ENCODE assay signal across 3 fruit fly cellular contexts in the genomic region with DNA sequence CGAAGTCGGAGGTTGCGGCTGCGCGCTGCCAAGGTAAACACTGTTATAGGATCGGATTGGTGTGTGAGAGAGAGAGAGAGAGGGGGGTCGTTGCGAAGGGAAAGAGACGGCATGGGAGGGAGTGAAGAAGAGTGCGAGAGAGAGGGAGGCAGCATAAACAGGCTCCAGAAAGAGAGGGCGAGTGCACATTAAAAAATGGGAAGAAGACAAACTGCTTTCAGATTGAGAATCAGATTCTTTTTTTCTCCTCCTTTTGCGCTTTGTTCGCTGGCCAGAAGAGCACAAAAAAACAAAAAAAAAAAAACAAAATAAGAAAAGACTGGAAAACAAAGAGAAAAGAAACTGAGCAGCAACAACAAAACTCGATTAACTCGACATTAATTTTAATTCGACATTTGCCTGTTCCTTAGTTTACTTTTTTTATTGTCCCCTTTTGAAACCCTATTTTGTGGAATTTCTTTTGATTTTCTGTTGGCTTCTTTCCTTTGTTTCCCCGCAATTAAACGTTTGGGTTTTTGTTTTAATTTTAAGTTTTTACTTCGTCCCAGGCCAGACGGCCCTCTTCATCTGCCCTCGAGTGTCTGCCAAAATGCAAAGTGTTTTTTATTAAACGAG.
TF ChIP-seq lines count a peak whose summit lies in the region.

No protein-coding gene starts in this region.

TF ChIP-seq in whole organism, embryonic, 481 proteins besides CTCF, POLR2A, EP300 and RAD21 (continued from another document and continues in another):
- peak; percentile 56 for TF ChIP-seq CG32772 (GFP tag; IDR thresholded peaks at IDR 0.05; lab: Robert Waterston, UW)
- TF ChIP-seq CG7745 (tag; optimal IDR thresholded peaks at IDR 0.05; lab: Kevin White, UChicago): peak; percentile 80
- 0 out of 3 replicates have a peak, but pooled peaks have one; percentile 6 for TF ChIP-seq otp (GFP tag; IDR thresholded peaks at IDR 0.05; lab: Robert Waterston, UW)
- TF ChIP-seq sqz (GFP tag; optimal IDR thresholded peaks at IDR 0.05; lab: Kevin White, UChicago): peak; percentile 17
- TF ChIP-seq psq (GFP tag; optimal IDR thresholded peaks at IDR 0.05; lab: Kevin White, UChicago): peak; percentile 75
- TF ChIP-seq odd (GFP tag; optimal IDR thresholded peaks at IDR 0.05; lab: Kevin White, UChicago): no peak
- peak; percentile 57 for TF ChIP-seq sens (GFP tag; lab: Kevin White, UChicago)
- TF ChIP-seq CG33213 (GFP tag; optimal IDR thresholded peaks at IDR 0.05; lab: Kevin White, UChicago): no peak
- no peak for TF ChIP-seq GATAe (GFP tag; conservative IDR thresholded peaks at IDR 0.05; lab: Robert Waterston, UW)
- TF ChIP-seq zen (tag; optimal IDR thresholded peaks at IDR 0.05; lab: Kevin White, UChicago): peak; percentile 33
- TF ChIP-seq bsh (GFP tag; optimal IDR thresholded peaks at IDR 0.05; lab: Kevin White, UChicago): peak; percentile 28 to 68
- TF ChIP-seq CG7357 (GFP tag; IDR thresholded peaks at IDR 0.05; lab: Robert Waterston, UW): no peak
- TF ChIP-seq PHDP (tag; optimal IDR thresholded peaks at IDR 0.05; lab: Kevin White, UChicago): peak; percentile 15
- no peak for TF ChIP-seq sr (GFP tag; IDR thresholded peaks at IDR 0.05; lab: Robert Waterston, UW)
- TF ChIP-seq lov (optimal IDR thresholded peaks at IDR 0.05; lab: Kevin White, UChicago): no peak
- TF ChIP-seq lov (GFP tag; IDR thresholded peaks at IDR 0.05; lab: Robert Waterston, UW): 0 out of 3 replicates have a peak, but pooled peaks have one; percentile 66
- TF ChIP-seq pzg (GFP tag; optimal IDR thresholded peaks at IDR 0.05; lab: Kevin White, UChicago): no peak
- no peak for TF ChIP-seq CG7786 (GFP tag; optimal IDR thresholded peaks at IDR 0.05; lab: Kevin White, UChicago)
- TF ChIP-seq CG32532 (GFP tag; IDR thresholded peaks at IDR 0.05; lab: Robert Waterston, UW): no peak
- TF ChIP-seq CG11696 (GFP tag; IDR thresholded peaks at IDR 0.05; lab: Robert Waterston, UW): peak; percentile 87
- TF ChIP-seq CG4360 (GFP tag; IDR thresholded peaks at IDR 0.05; lab: Robert Waterston, UW): 0 out of 2 replicates have a peak, but pooled peaks have one; percentile 43
- peak; percentile 66 for TF ChIP-seq crol (GFP tag; IDR thresholded peaks at IDR 0.05; lab: Robert Waterston, UW)
- TF ChIP-seq CG17612 (GFP tag; IDR thresholded peaks at IDR 0.05; lab: Robert Waterston, UW): 0 out of 2 replicates have a peak, but pooled peaks have one; percentile 12
- peak; percentile 22 for TF ChIP-seq lbe (GFP tag; optimal IDR thresholded peaks at IDR 0.05; lab: Kevin White, UChicago)
- TF ChIP-seq D19A (tag; optimal IDR thresholded peaks at IDR 0.05; lab: Kevin White, UChicago): peak; percentile 13
- TF ChIP-seq ci (GFP tag; IDR thresholded peaks at IDR 0.05; lab: Robert Waterston, UW): peak; percentile 35; the same call in 1 of the 3 replicates
- peak; percentile 12 for TF ChIP-seq cad (GFP tag; optimal IDR thresholded peaks at IDR 0.05; lab: Kevin White, UChicago)
- TF ChIP-seq Optix (GFP tag; IDR thresholded peaks at IDR 0.05; lab: Robert Waterston, UW): 0 out of 3 replicates have a peak, but pooled peaks have one; percentile 13
- peak; percentile 31 for TF ChIP-seq Drgx (GFP tag; IDR thresholded peaks at IDR 0.05; lab: Robert Waterston, UW)
- TF ChIP-seq gem (tag; optimal IDR thresholded peaks at IDR 0.05; lab: Kevin White, UChicago): peak; percentile 32
- peak; percentile 47 for TF ChIP-seq Med (GFP tag; lab: Kevin White, UChicago)
- peak; percentile 23 for TF ChIP-seq CG10979 (tag; optimal IDR thresholded peaks at IDR 0.05; lab: Kevin White, UChicago)
- no peak for TF ChIP-seq Ets97D (GFP tag; optimal IDR thresholded peaks at IDR 0.05; lab: Kevin White, UChicago)
- peak; percentile 20 for TF ChIP-seq Blimp-1 (GFP tag; optimal IDR thresholded peaks at IDR 0.05; lab: Kevin White, UChicago)
- TF ChIP-seq vvl (GFP tag; IDR thresholded peaks at IDR 0.05; lab: Robert Waterston, UW): peak; percentile 29; the same call in 1 of the 2 replicates
- TF ChIP-seq mam (GFP tag; optimal IDR thresholded peaks at IDR 0.05; lab: Kevin White, UChicago): no peak
- TF ChIP-seq CG9817 (tag; optimal IDR thresholded peaks at IDR 0.05; lab: Kevin White, UChicago): no peak
- TF ChIP-seq CG17829 (tag; optimal IDR thresholded peaks at IDR 0.05; lab: Kevin White, UChicago): peak; percentile 17
- TF ChIP-seq CG18262 (tag; optimal IDR thresholded peaks at IDR 0.05; lab: Kevin White, UChicago): peak; percentile 1
- TF ChIP-seq slp2 (GFP tag; optimal IDR thresholded peaks at IDR 0.05; lab: Kevin White, UChicago): no peak
- TF ChIP-seq CG11695 (GFP tag; IDR thresholded peaks at IDR 0.05; lab: Robert Waterston, UW): 0 out of 3 replicates have a peak, but pooled peaks have one; percentile 7

TF ChIP-seq in whole organism, prepupa, 60 proteins besides CTCF, POLR2A, EP300 and RAD21 (continued from another document):
- peak; percentile 57 for TF ChIP-seq Lpt (GFP tag; optimal IDR thresholded peaks at IDR 0.05; lab: Kevin White, UChicago)
- peak; percentile 29 for TF ChIP-seq topi (GFP tag; optimal IDR thresholded peaks at IDR 0.05; lab: Kevin White, UChicago)
- no peak for TF ChIP-seq Hr4 (GFP tag; optimal IDR thresholded peaks at IDR 0.05; lab: Kevin White, UChicago)
- no peak for TF ChIP-seq Ets21C (GFP tag; optimal IDR thresholded peaks at IDR 0.05; lab: Kevin White, UChicago)
- TF ChIP-seq CG7368 (GFP tag; optimal IDR thresholded peaks at IDR 0.05; lab: Kevin White, UChicago): no peak
- peak; percentile 86 for TF ChIP-seq CG6808 (GFP tag; optimal IDR thresholded peaks at IDR 0.05; lab: Kevin White, UChicago)
- TF ChIP-seq vri (GFP tag; optimal IDR thresholded peaks at IDR 0.05; lab: Kevin White, UChicago): peak; percentile 15
- no peak for TF ChIP-seq CG6276 (GFP tag; optimal IDR thresholded peaks at IDR 0.05; lab: Kevin White, UChicago)
- TF ChIP-seq CG15336 (GFP tag; IDR thresholded peaks at IDR 0.05; lab: Robert Waterston, UW): peak; percentile 35; the same call in 1 of the 2 replicates
- TF ChIP-seq CG8319 (GFP tag; optimal IDR thresholded peaks at IDR 0.05; lab: Kevin White, UChicago): peak; percentile 2
- TF ChIP-seq CG6792 (GFP tag; optimal IDR thresholded peaks at IDR 0.05; lab: Kevin White, UChicago): peak; percentile 38
- peak; percentile 52 for TF ChIP-seq fd59A (GFP tag; optimal IDR thresholded peaks at IDR 0.05; lab: Kevin White, UChicago)
- TF ChIP-seq CG3032 (tag; optimal IDR thresholded peaks at IDR 0.05; lab: Kevin White, UChicago): peak; percentile 78
- TF ChIP-seq Eip78C (GFP tag; lab: Kevin White, UChicago): peak; percentile 50
- no peak for TF ChIP-seq CG4318 (GFP tag; optimal IDR thresholded peaks at IDR 0.05; lab: Kevin White, UChicago)
- no peak; the same call in 2 of the 3 replicates for TF ChIP-seq eg (GFP tag; IDR thresholded peaks at IDR 0.05; lab: Robert Waterston, UW)
- TF ChIP-seq Smox (GFP tag; optimal IDR thresholded peaks at IDR 0.05; lab: Kevin White, UChicago): peak; percentile 27
- TF ChIP-seq CG16779 (tag; optimal IDR thresholded peaks at IDR 0.05; lab: Kevin White, UChicago): peak; percentile 74
- no peak for TF ChIP-seq CG10631 (GFP tag; optimal IDR thresholded peaks at IDR 0.05; lab: Kevin White, UChicago)
- TF ChIP-seq Ets96B (tag; optimal IDR thresholded peaks at IDR 0.05; lab: Kevin White, UChicago): peak; percentile 70
- peak; percentile 77 for TF ChIP-seq CG1621 (tag; optimal IDR thresholded peaks at IDR 0.05; lab: Kevin White, UChicago)
- peak; percentile 14 for TF ChIP-seq OdsH (GFP tag; optimal IDR thresholded peaks at IDR 0.05; lab: Kevin White, UChicago)
- no peak for TF ChIP-seq CG11294 (GFP tag; IDR thresholded peaks at IDR 0.05; lab: Robert Waterston, UW)
- peak; percentile 42; the same call in 1 of the 2 replicates for TF ChIP-seq Gug (GFP tag; IDR thresholded peaks at IDR 0.05; lab: Robert Waterston, UW)
- no peak for TF ChIP-seq CG11902 (GFP tag; optimal IDR thresholded peaks at IDR 0.05; lab: Kevin White, UChicago)
- TF ChIP-seq Met (GFP tag; optimal IDR thresholded peaks at IDR 0.05; lab: Kevin White, UChicago): peak; percentile 34
- peak; percentile 51 for TF ChIP-seq Hr39 (GFP tag; optimal IDR thresholded peaks at IDR 0.05; lab: Kevin White, UChicago)
- TF ChIP-seq net (GFP tag; optimal IDR thresholded peaks at IDR 0.05; lab: Kevin White, UChicago): peak; percentile 44
- TF ChIP-seq pdm3 (GFP tag; optimal IDR thresholded peaks at IDR 0.05; lab: Kevin White, UChicago): peak; percentile 29
- peak; percentile 2 for TF ChIP-seq CG34406 (GFP tag; optimal IDR thresholded peaks at IDR 0.05; lab: Kevin White, UChicago)
- peak; percentile 75 for TF ChIP-seq spab (GFP tag; optimal IDR thresholded peaks at IDR 0.05; lab: Kevin White, UChicago)
- TF ChIP-seq CG6163 (GFP tag; IDR thresholded peaks at IDR 0.05; lab: Robert Waterston, UW): peak; percentile 70; the same call in 2 of the 3 replicates
- TF ChIP-seq dsx (GFP tag; optimal IDR thresholded peaks at IDR 0.05; lab: Kevin White, UChicago; ENCODE audit: poor library complexity, severe bottlenecking): peak; percentile 83
- peak; percentile 12 for TF ChIP-seq CG6854 (GFP tag; optimal IDR thresholded peaks at IDR 0.05; lab: Kevin White, UChicago)
- peak; percentile 11 for TF ChIP-seq CG31627 (GFP tag; optimal IDR thresholded peaks at IDR 0.05; lab: Kevin White, UChicago)
- peak; percentile 18 for TF ChIP-seq cyc (GFP tag; optimal IDR thresholded peaks at IDR 0.05; lab: Kevin White, UChicago)
- peak; percentile 15 for TF ChIP-seq CG3919 (GFP tag; optimal IDR thresholded peaks at IDR 0.05; lab: Kevin White, UChicago)
- peak; percentile 46 for TF ChIP-seq fkh (GFP tag; optimal IDR thresholded peaks at IDR 0.05; lab: Kevin White, UChicago)
- no peak for TF ChIP-seq Blimp-1 (GFP tag; optimal IDR thresholded peaks at IDR 0.05; lab: Kevin White, UChicago)

TF ChIP-seq in whole organism, wandering third instar larva, 38 proteins besides CTCF, POLR2A, EP300 and RAD21 (continued from another document):
- no peak for TF ChIP-seq dmrt93B (GFP tag; optimal IDR thresholded peaks at IDR 0.05; lab: Kevin White, UChicago)
- TF ChIP-seq Myc (optimal IDR thresholded peaks at IDR 0.05; lab: Kevin White, UChicago): no peak
- peak; percentile 98 for TF ChIP-seq psq (GFP tag; optimal IDR thresholded peaks at IDR 0.05; lab: Kevin White, UChicago)
- peak; percentile 43 for TF ChIP-seq jim (GFP tag; optimal IDR thresholded peaks at IDR 0.05; lab: Kevin White, UChicago)
- peak in 1 of 2 experiments; percentile 39 for TF ChIP-seq foxo (GFP tag; optimal IDR thresholded peaks at IDR 0.05; lab: Kevin White, UChicago)
- TF ChIP-seq Hr78 (GFP tag; optimal IDR thresholded peaks at IDR 0.05; lab: Kevin White, UChicago): no peak
- TF ChIP-seq HLH106 (tag; optimal IDR thresholded peaks at IDR 0.05; lab: Kevin White, UChicago): peak; percentile 34
- TF ChIP-seq Rel (GFP tag; optimal IDR thresholded peaks at IDR 0.05; lab: Kevin White, UChicago): peak; percentile 59
- peak; percentile 25 for TF ChIP-seq Rel (tag; optimal IDR thresholded peaks at IDR 0.05; lab: Kevin White, UChicago)
- no peak for TF ChIP-seq lola (GFP tag; optimal IDR thresholded peaks at IDR 0.05; lab: Kevin White, UChicago)
- no peak for TF ChIP-seq CG9705 (GFP tag; optimal IDR thresholded peaks at IDR 0.05; lab: Kevin White, UChicago)
- peak; percentile 46 for TF ChIP-seq rgr (GFP tag; optimal IDR thresholded peaks at IDR 0.05; lab: Kevin White, UChicago)
